Worm (Caenorhabditis elegans): Measurements from ENCODE around the gene F37B12.1.

F37B12.1 gene

ce11 chrII:9063350-9063749, 34.3 kb upstream of the F37B12.1 start:
- no peak for TF ChIP-seq C16A3.4 (tag; optimal IDR thresholded peaks at IDR 0.05)
- TF ChIP-seq nhr-71 (tag; optimal IDR thresholded peaks at IDR 0.05): peak; percentile 7
- TF ChIP-seq ztf-11 (tag; optimal IDR thresholded peaks at IDR 0.05): peak in 1 of 2 experiments; percentile 58
- peak; percentile 13 for TF ChIP-seq tbx-2 (tag; optimal IDR thresholded peaks at IDR 0.05)
- TF ChIP-seq rnt-1 (tag; optimal IDR thresholded peaks at IDR 0.05): no peak

ce11 chrII:9062261-9062948, 33.3 kb upstream of the F37B12.1 start:
- TF ChIP-seq nhr-84 (tag; optimal IDR thresholded peaks at IDR 0.05) (no peak), nhr-237 (tag; optimal IDR thresholded peaks at IDR 0.05) (no peak), unc-86 (tag; optimal IDR thresholded peaks at IDR 0.05) (no peak), nhr-85 (tag) (peak; percentile 66), C04F5.9 (tag; optimal IDR thresholded peaks at IDR 0.05) (no peak), skn-1 (tag; optimal IDR thresholded peaks at IDR 0.05) (peak; percentile 60), ztf-11 (tag; optimal IDR thresholded peaks at IDR 0.05) (no peak), rnt-1 (tag; optimal IDR thresholded peaks at IDR 0.05) (peak; percentile 19), nhr-12 (tag; optimal IDR thresholded peaks at IDR 0.05) (no peak), aha-1 (tag; optimal IDR thresholded peaks at IDR 0.05) (no peak), efl-1 (optimal IDR thresholded peaks at IDR 0.05) (no peak), efl-1 (GFP tag; optimal IDR thresholded peaks at IDR 0.05 in 1 of 2) (peak in 1 of 2 experiments; percentile 21), irx-1 (tag; optimal IDR thresholded peaks at IDR 0.05) (no peak), ces-1 (GFP tag; optimal IDR thresholded peaks at IDR 0.05) (no peak), Y116A8C.19 (tag; optimal IDR thresholded peaks at IDR 0.05; ENCODE audit: borderline replicate concordance) (no peak)

- TF ChIP-seq ztf-4 (tag; optimal IDR thresholded peaks at IDR 0.05) (peak; percentile 18), fkh-10 (GFP tag; optimal IDR thresholded peaks at IDR 0.05) (peak; percentile 77), nhr-77 (tag; optimal IDR thresholded peaks at IDR 0.05) (peak; percentile 75), nhr-237 (tag; optimal IDR thresholded peaks at IDR 0.05) (peak; percentile 63), tbx-2 (tag; optimal IDR thresholded peaks at IDR 0.05) (peak; percentile 74), ztf-11 (tag; optimal IDR thresholded peaks at IDR 0.05) (no peak), mab-9 (GFP tag; IDR thresholded peaks at IDR 0.05) (0 out of 2 replicates have a peak, but pooled peaks have one; percentile 12), lin-15B (tag; optimal IDR thresholded peaks at IDR 0.05) (peak; percentile 47), F16B12.6 (tag; optimal IDR thresholded peaks at IDR 0.05) (peak; percentile 37), unc-86 (tag; optimal IDR thresholded peaks at IDR 0.05) (peak; percentile 74), tlp-1 (tag; optimal IDR thresholded peaks at IDR 0.05) (no peak), blmp-1 (tag; optimal IDR thresholded peaks at IDR 0.05) (no peak), ceh-82 (tag; optimal IDR thresholded peaks at IDR 0.05) (peak; percentile 15 to 73 (median 62)), C04F5.9 (tag; optimal IDR thresholded peaks at IDR 0.05) (no peak), fos-1 (tag; optimal IDR thresholded peaks at IDR 0.05) (peak; percentile 66), jun-1 (tag; optimal IDR thresholded peaks at IDR 0.05) (peak; percentile 47), isw-1 (GFP tag; IDR thresholded peaks at IDR 0.05) (peak; percentile 47), irx-1 (tag; optimal IDR thresholded peaks at IDR 0.05) (peak; percentile 31), fkh-8 (tag; optimal IDR thresholded peaks at IDR 0.05) (peak; percentile 74), nhr-12 (tag; optimal IDR thresholded peaks at IDR 0.05) (no peak), nhr-85 (tag) (peak; percentile 45), dpl-1 (GFP tag; optimal IDR thresholded peaks at IDR 0.05) (peak; percentile 24 to 52 (median 32)), unc-30 (tag; optimal IDR thresholded peaks at IDR 0.05) (no peak), unc-130 (tag; optimal IDR thresholded peaks at IDR 0.05) (peak; percentile 26), rnt-1 (tag; optimal IDR thresholded peaks at IDR 0.05) (peak; percentile 77), unc-98 (GFP tag; IDR thresholded peaks at IDR 0.05) (no peak), snu-23 (GFP tag; optimal IDR thresholded peaks at IDR 0.05) (peak; percentile 84), C16A3.4 (tag; optimal IDR thresholded peaks at IDR 0.05) (peak; percentile 66), nhr-90 (tag; optimal IDR thresholded peaks at IDR 0.05; ENCODE audit: poor library complexity) (peak; percentile 26), nhr-20 (tag; optimal IDR thresholded peaks at IDR 0.05) (peak; percentile 72), dsc-1 (tag; optimal IDR thresholded peaks at IDR 0.05) (peak; percentile 71), sup-37 (GFP tag; optimal IDR thresholded peaks at IDR 0.05) (peak; percentile 45), ceh-90 (tag; optimal IDR thresholded peaks at IDR 0.05) (no peak), lir-3 (tag; optimal IDR thresholded peaks at IDR 0.05; ENCODE audit: poor library complexity) (no peak), efl-1 (optimal IDR thresholded peaks at IDR 0.05) (peak; percentile 54 to 66), efl-1 (GFP tag; optimal IDR thresholded peaks at IDR 0.05 in 1 of 2) (peak; percentile 26 to 93), skn-1 (tag; optimal IDR thresholded peaks at IDR 0.05) (peak; percentile 73), mep-1 (tag; optimal IDR thresholded peaks at IDR 0.05) (peak; percentile 81), swsn-7 (tag; optimal IDR thresholded peaks at IDR 0.05) (peak; percentile 75), nhr-19 (GFP tag; conservative IDR thresholded peaks at IDR 0.05) (peak; percentile 47)
Measured at ce11 chrII:9061557-9062183, 32.6 kb upstream of the F37B12.1 start.
